Worm (Caenorhabditis elegans) whole organism, L2 larva: Measurements from ENCODE around the gene trx-5.

Experiments used
- aly-2 ChIP-seq: fragments of 150-350 bp; optimal IDR thresholded peaks from 2 replicates; lab custom pipeline; 2014; ENCODE audit warnings: missing biosample characterization, missing genetic modification characterization
- ceh-82 ChIP-seq: fragments of 150-350 bp; optimal IDR thresholded peaks from 2 replicates; lab custom pipeline; 2014; ENCODE audit warnings: missing biosample characterization, missing genetic modification characterization
- dmd-4 ChIP-seq: sonication (generic microtip); optimal IDR thresholded peaks from 2 replicates; lab custom pipeline; 2017; ENCODE audit warnings: missing biosample characterization, missing genetic modification characterization
- lsy-2 ChIP-seq, 2 experiments: fragments of 150-350 bp in 1 of 2; sonication (generic microtip) in 1 of 2; optimal IDR thresholded peaks; 2 replicates each; lab custom pipeline; 2014 to 2017; ENCODE audit warnings: missing biosample characterization in 2 of 2, missing genetic modification characterization in 2 of 2
- nhr-11 ChIP-seq: fragments of 150-350 bp; optimal IDR thresholded peaks from 2 replicates; lab custom pipeline; 2014; ENCODE audit warnings: missing biosample characterization, missing genetic modification characterization
- nhr-12 ChIP-seq: fragments of 150-350 bp; optimal IDR thresholded peaks from 2 replicates; lab custom pipeline; 2014; ENCODE audit warnings: missing biosample characterization, missing genetic modification characterization
- nhr-25 ChIP-seq: fragments of 150-350 bp; sonication (generic microtip); optimal IDR thresholded peaks from 3 replicates; lab custom pipeline; 2014; ENCODE audit warnings: missing biosample characterization, missing genetic modification characterization
- sem-4 ChIP-seq: fragments of 150-350 bp; optimal IDR thresholded peaks from 2 replicates; lab custom pipeline; 2014; ENCODE audit warnings: missing biosample characterization, missing genetic modification reagents, missing genetic modification characterization
- snpc-4 ChIP-seq: fragments of 150-350 bp; optimal IDR thresholded peaks from 2 replicates; lab custom pipeline; 2014; ENCODE audit warnings: missing biosample characterization, missing genetic modification characterization
- unc-39 ChIP-seq: fragments of 150-350 bp; optimal IDR thresholded peaks from 2 replicates; lab custom pipeline; 2014; ENCODE audit warnings: missing biosample characterization, missing genetic modification characterization
- unc-62 ChIP-seq: fragments of 150-350 bp; optimal IDR thresholded peaks from 2 replicates; lab custom pipeline; 2014; ENCODE audit warnings: missing biosample characterization, missing genetic modification reagents, missing genetic modification characterization

ce11 chrV:1499140-1499539 lies 35.1 kb downstream of the trx-5 start, which contains the start of gene sru-27:
- TF ChIP-seq nhr-12 (tag; lab: Kevin White, UChicago) (no peak), aly-2 (tag; lab: Kevin White, UChicago) (no peak), unc-39 (no peak), sem-4 (tag; lab: Kevin White, UChicago) (no peak), ceh-82 (tag; lab: Kevin White, UChicago) (no peak), dmd-4 (no peak), lsy-2 (tag; optimal IDR thresholded peaks at IDR 0.05; lab: Kevin White, UChicago) (no peak), nhr-11 (tag; lab: Kevin White, UChicago) (no peak), snpc-4 (no peak), unc-62 (GFP tag; lab: Kevin White, UChicago) (no peak), nhr-25 (tag; lab: Kevin White, UChicago) (no peak)
